Worm (Caenorhabditis elegans) whole organism, early embryonic: ENCODE results near the gene nhr-263.

Experiments
- B0310.2 ChIP-seq: sonication (generic microtip); optimal IDR thresholded peaks from 2 replicates; lab custom pipeline; 2016; ENCODE audit warnings: mild to moderate bottlenecking, missing genetic modification characterization, missing compliant biosample characterization
- F13C5.2 ChIP-seq: sonication (generic microtip); optimal IDR thresholded peaks from 2 replicates; lab custom pipeline; 2017; ENCODE audit warnings: mild to moderate bottlenecking, missing genetic modification characterization, inconsistent platforms, missing compliant biosample characterization
- aly-1 ChIP-seq: sonication (generic microtip); optimal IDR thresholded peaks from 2 replicates; lab custom pipeline; 2016; ENCODE audit warnings: missing genetic modification characterization, missing compliant biosample characterization
- ama-1 ChIP-seq: fragments of 150-350 bp; optimal IDR thresholded peaks from 2 replicates; lab custom pipeline; 2014
- ceh-13 ChIP-seq: fragments of 200-800 bp; sonication (Bioruptor generic); optimal IDR thresholded peaks from 2 replicates; lab custom pipeline; 2018; ENCODE audit warnings: mild to moderate bottlenecking, missing genetic modification characterization, missing compliant biosample characterization
- ets-7 ChIP-seq: sonication (generic microtip); optimal IDR thresholded peaks from 2 replicates; lab custom pipeline; 2016; ENCODE audit warnings: missing genotype, missing genetic modification characterization, missing compliant biosample characterization
- flt-1 ChIP-seq: fragments of 200-800 bp; sonication (Bioruptor generic); IDR thresholded peaks from 2 replicates; pipeline ENCODE4 v1.3.6; 2022; ENCODE audit warnings: missing genetic modification characterization, missing compliant biosample characterization
- hmbx-1 ChIP-seq: sonication (generic microtip); optimal IDR thresholded peaks from 2 replicates; lab custom pipeline; 2016; ENCODE audit warnings: mild to moderate bottlenecking, missing genetic modification characterization, missing compliant biosample characterization
- hmg-4 ChIP-seq: fragments of 200-800 bp; sonication (Bioruptor generic); optimal IDR thresholded peaks from 2 replicates; lab custom pipeline; 2018; ENCODE audit warnings: mild to moderate bottlenecking, missing genetic modification characterization, missing compliant biosample characterization
- hnd-1 ChIP-seq: sonication (generic microtip); optimal IDR thresholded peaks from 2 replicates; lab custom pipeline; 2016; ENCODE audit warnings: missing genetic modification characterization, missing compliant biosample characterization
- pes-1 ChIP-seq: fragments of 200-800 bp; sonication (Bioruptor generic); IDR thresholded peaks from 2 replicates; pipeline ENCODE4 v1.3.6; 2022; ENCODE audit warnings: missing genetic modification reagents, missing genetic modification characterization, missing compliant biosample characterization
- scrt-1 ChIP-seq: fragments of 200-800 bp; sonication (Bioruptor generic); IDR thresholded peaks from 2 replicates; pipeline ENCODE4 v1.3.6; 2022; ENCODE audit warnings: missing genetic modification characterization, missing compliant biosample characterization
- sea-1 ChIP-seq: fragments of 200-800 bp; sonication (Bioruptor generic); conservative IDR thresholded peaks from 2 replicates; pipeline ENCODE4 v1.3.6; 2022; ENCODE audit warnings: missing genetic modification characterization, missing compliant biosample characterization
- tbx-11 ChIP-seq: fragments of 200-800 bp; sonication (Bioruptor generic); IDR thresholded peaks from 2 replicates; pipeline ENCODE4 v1.3.6; 2022; ENCODE audit warnings: missing genetic modification characterization, missing compliant biosample characterization

ce11 chrV:7307089-7307488 lies 34.8 kb downstream of the nhr-263 start, which contains the start of gene F07G11.1:
- TF ChIP-seq B0310.2 (tag; lab: Kevin White, UChicago) = no peak
- TF ChIP-seq ama-1 (lab: Kevin White, UChicago) = no peak
- no peak for TF ChIP-seq ceh-13 (GFP tag; lab: Kevin White, UChicago)
- TF ChIP-seq F13C5.2 (tag; lab: Kevin White, UChicago) = no peak
- TF ChIP-seq hnd-1 (tag; lab: Kevin White, UChicago) = no peak
- no peak for TF ChIP-seq ets-7 (tag; lab: Kevin White, UChicago)
- TF ChIP-seq flt-1 (GFP tag; lab: Robert Waterston, UW) = no peak
- no peak for TF ChIP-seq hmbx-1
- no peak for TF ChIP-seq pes-1 (GFP tag; lab: Robert Waterston, UW)
- no peak for TF ChIP-seq hmg-4 (GFP tag; lab: Kevin White, UChicago)
- TF ChIP-seq tbx-11 (GFP tag; lab: Robert Waterston, UW) = no peak
- TF ChIP-seq aly-1 (tag; lab: Kevin White, UChicago) = no peak
- no peak for TF ChIP-seq sea-1
- no peak for TF ChIP-seq scrt-1 (GFP tag; lab: Robert Waterston, UW)
